Worm (Caenorhabditis elegans) whole organism, mixed stage, embryonic: Measurements from ENCODE around the gene M151.1.

Source experiments
- bed-3 ChIP-seq: fragments of 200-800 bp; sonication (Bioruptor generic); optimal IDR thresholded peaks from 3 replicates; lab custom pipeline; 2018; ENCODE audit warnings: mild to moderate bottlenecking, missing genetic modification characterization, moderate library complexity, missing compliant biosample characterization
- ceh-39 ChIP-seq: fragments of 150-350 bp; optimal IDR thresholded peaks from 2 replicates; lab custom pipeline; 2014; ENCODE audit warnings: missing biosample characterization, missing genetic modification characterization
- elt-1 ChIP-seq: sonication (generic microtip); optimal IDR thresholded peaks from 2 replicates; lab custom pipeline; 2017; ENCODE audit warnings: missing genetic modification characterization, mild to moderate bottlenecking, missing compliant biosample characterization, antibody characterized with exemption, moderate library complexity, borderline replicate concordance; ENCODE audit not compliant: insufficient read depth
- elt-3 ChIP-seq: fragments of 150-350 bp; optimal IDR thresholded peaks from 2 replicates; lab custom pipeline; 2014; ENCODE audit warnings: missing biosample characterization, missing genetic modification characterization
- hlh-1 ChIP-seq: fragments of 150-350 bp; optimal IDR thresholded peaks from 2 replicates; lab custom pipeline; 2014; ENCODE audit warnings: missing biosample characterization, missing genetic modification reagents, missing genetic modification characterization
- lin-13 ChIP-seq: fragments of 150-350 bp; optimal IDR thresholded peaks from 2 replicates; lab custom pipeline; 2014; ENCODE audit warnings: missing biosample characterization, missing genetic modification characterization
- mab-5 ChIP-seq: fragments of 150-350 bp; optimal IDR thresholded peaks from 2 replicates; lab custom pipeline; 2014; ENCODE audit warnings: missing biosample characterization, missing genetic modification characterization
- mls-2 ChIP-seq: sonication (generic microtip); optimal IDR thresholded peaks from 2 replicates; lab custom pipeline; 2016; ENCODE audit warnings: mild to moderate bottlenecking, missing genetic modification characterization, moderate library complexity, missing compliant biosample characterization
- nhr-12 ChIP-seq: fragments of 150-350 bp; optimal IDR thresholded peaks from 2 replicates; lab custom pipeline; 2014; ENCODE audit warnings: missing biosample characterization, missing genetic modification characterization
- nhr-237 ChIP-seq: fragments of 150-350 bp; optimal IDR thresholded peaks from 2 replicates; lab custom pipeline; 2014; ENCODE audit warnings: missing biosample characterization, missing genetic modification characterization
- nhr-28 ChIP-seq: fragments of 150-350 bp; optimal IDR thresholded peaks from 2 replicates; lab custom pipeline; 2014; ENCODE audit warnings: missing biosample characterization, missing genetic modification characterization
- nhr-76 ChIP-seq: sonication (generic microtip); optimal IDR thresholded peaks from 2 replicates; lab custom pipeline; 2017; ENCODE audit warnings: missing biosample characterization, missing genetic modification characterization
- pha-4 ChIP-seq: fragments of 150-350 bp; optimal IDR thresholded peaks from 2 replicates; lab custom pipeline; 2018; ENCODE audit warnings: missing biosample characterization, missing genetic modification reagents, missing genetic modification characterization
- sem-2 ChIP-seq: fragments of 200-800 bp; sonication (Bioruptor generic); optimal IDR thresholded peaks from 2 replicates; lab custom pipeline; 2018; ENCODE audit warnings: mild to moderate bottlenecking, missing genetic modification characterization, missing compliant biosample characterization
- sptf-1 ChIP-seq: sonication (generic microtip); optimal IDR thresholded peaks from 2 replicates; lab custom pipeline; 2017; ENCODE audit warnings: mild to moderate bottlenecking, missing genetic modification characterization, moderate library complexity, missing compliant biosample characterization
- tbx-8 ChIP-seq: fragments of 200-800 bp; sonication (Bioruptor generic); optimal IDR thresholded peaks from 2 replicates; lab custom pipeline; 2018; ENCODE audit warnings: mild to moderate bottlenecking, missing genetic modification characterization, moderate library complexity, missing compliant biosample characterization
- unc-120 ChIP-seq: sonication (generic microtip); optimal IDR thresholded peaks from 2 replicates; lab custom pipeline; 2017; ENCODE audit warnings: missing genetic modification characterization, missing compliant biosample characterization; ENCODE audit not compliant: poor library complexity, severe bottlenecking

M151.1 gene

ce11 chrII:3688333-3688732, 47.0 kb downstream of the M151.1 start, which contains the start of gene ifas-1:
TSS of gene ifas-1 (minus strand) at chrII:3688719.
- TF ChIP-seq nhr-237 (tag; lab: Kevin White, UChicago) = no peak
- TF ChIP-seq nhr-12 (tag; lab: Kevin White, UChicago) = no peak
- TF ChIP-seq sptf-1 (tag; lab: Kevin White, UChicago) = no peak
- TF ChIP-seq nhr-76 (tag; lab: Kevin White, UChicago) = no peak
- no peak for TF ChIP-seq sem-2 (GFP tag; lab: Kevin White, UChicago)
- no peak for TF ChIP-seq mab-5 (tag; lab: Kevin White, UChicago)
- TF ChIP-seq hlh-1 (tag; lab: Kevin White, UChicago) = no peak
- no peak for TF ChIP-seq mls-2 (tag; lab: Kevin White, UChicago)
- no peak for TF ChIP-seq tbx-8 (GFP tag; lab: Kevin White, UChicago)
- no peak for TF ChIP-seq bed-3 (GFP tag; lab: Kevin White, UChicago)
- TF ChIP-seq ceh-39 (tag; lab: Kevin White, UChicago) = no peak
- TF ChIP-seq nhr-28 (tag; lab: Kevin White, UChicago) = no peak
- no peak for TF ChIP-seq elt-3 (tag; lab: Kevin White, UChicago)
- TF ChIP-seq unc-120 (tag; lab: Kevin White, UChicago) = no peak
- TF ChIP-seq pha-4 (tag; lab: Kevin White, UChicago) = no peak

DNA sequence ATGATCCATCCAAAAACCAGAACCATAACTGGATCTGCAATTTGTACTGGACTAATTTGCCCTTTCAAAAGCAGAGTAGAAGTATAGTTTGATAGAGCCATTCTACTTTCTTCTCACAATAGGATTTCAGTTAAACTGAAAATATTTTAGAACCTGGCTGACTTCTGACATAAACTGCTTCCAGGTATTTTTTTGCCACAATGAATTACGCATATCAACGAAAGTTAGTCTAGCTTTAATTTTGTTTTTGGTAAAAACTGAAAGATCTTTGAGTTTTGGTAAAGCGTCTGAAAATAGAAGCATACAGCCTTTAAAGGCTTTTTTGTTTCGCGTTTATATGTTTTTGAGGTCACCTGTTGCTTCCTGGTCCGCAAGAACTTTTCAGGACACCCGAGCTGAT, 49.3 kb downstream of the M151.1 start, which contains the start of gene srx-101:
Gene srx-101 (minus strand): TSS at position 101 of the 400 bp plus-strand sequence.
- TF ChIP-seq lin-13 (no peak), unc-120 (tag; lab: Kevin White, UChicago) (no peak), elt-1 (tag; lab: Kevin White, UChicago) (no peak)
- TF ChIP-seq, all 35 proteins: peak for 0
